Worm (Caenorhabditis elegans) whole organism, late embryonic: Measurements from ENCODE around the gene F53F8.5.

Experiments used
- K02D7.2 ChIP-seq: sonication (generic microtip); optimal IDR thresholded peaks from 2 replicates; lab custom pipeline; 2017; ENCODE audit warnings: mild to moderate bottlenecking, missing genetic modification characterization, missing compliant biosample characterization
- K09A11.1 ChIP-seq: sonication (generic microtip); optimal IDR thresholded peaks from 2 replicates; lab custom pipeline; 2017; ENCODE audit warnings: antibody characterized with exemption, mild to moderate bottlenecking, missing genetic modification characterization, missing compliant biosample characterization; ENCODE audit not compliant: insufficient read depth
- T23F11.4 ChIP-seq: fragments of 200-800 bp; sonication (Bioruptor generic); optimal IDR thresholded peaks from 2 replicates; lab custom pipeline; 2018; ENCODE audit warnings: mild to moderate bottlenecking, missing genetic modification characterization, missing compliant biosample characterization
- Y22D7AL.16 ChIP-seq: sonication (generic microtip); optimal IDR thresholded peaks from 2 replicates; lab custom pipeline; 2016; ENCODE audit warnings: missing genetic modification characterization, missing compliant biosample characterization
- ahr-1 ChIP-seq: sonication (generic microtip); optimal IDR thresholded peaks from 2 replicates; lab custom pipeline; 2016; ENCODE audit warnings: missing genetic modification characterization, missing compliant biosample characterization
- ceh-14 ChIP-seq: sonication (generic microtip); optimal IDR thresholded peaks from 2 replicates; lab custom pipeline; 2016; ENCODE audit warnings: missing genotype, missing genetic modification characterization, missing compliant biosample characterization
- ceh-19 ChIP-seq: fragments of 200-800 bp; sonication (Bioruptor generic); optimal IDR thresholded peaks from 2 replicates; lab custom pipeline; 2018; ENCODE audit warnings: mild to moderate bottlenecking, missing genetic modification characterization, missing compliant biosample characterization
- ceh-22 ChIP-seq: sonication (generic microtip); optimal IDR thresholded peaks from 2 replicates; lab custom pipeline; 2017; ENCODE audit warnings: missing biosample characterization, missing genetic modification characterization
- ceh-31 ChIP-seq: sonication (generic microtip); optimal IDR thresholded peaks from 2 replicates; lab custom pipeline; 2016; ENCODE audit warnings: missing genetic modification characterization, missing compliant biosample characterization
- ceh-45 ChIP-seq: fragments of 200-800 bp; sonication (Bioruptor generic); IDR thresholded peaks from 2 replicates; pipeline ENCODE4 v1.3.6; 2022; ENCODE audit warnings: missing genetic modification reagents, missing genetic modification characterization, missing compliant biosample characterization
- ceh-9 ChIP-seq: sonication (generic microtip); optimal IDR thresholded peaks from 2 replicates; lab custom pipeline; 2016; ENCODE audit warnings: mild to moderate bottlenecking, missing genetic modification characterization, inconsistent platforms, missing compliant biosample characterization
- dve-1 ChIP-seq: sonication (generic microtip); optimal IDR thresholded peaks from 2 replicates; lab custom pipeline; 2017; ENCODE audit warnings: antibody characterized with exemption, mild to moderate bottlenecking, missing genetic modification characterization, missing compliant biosample characterization
- fkh-6 ChIP-seq: sonication (generic microtip); optimal IDR thresholded peaks from 2 replicates; lab custom pipeline; 2016; ENCODE audit warnings: missing genetic modification characterization, missing compliant biosample characterization
- gmeb-2 ChIP-seq: sonication (generic microtip); optimal IDR thresholded peaks from 2 replicates; lab custom pipeline; 2016; ENCODE audit warnings: missing genetic modification characterization, inconsistent platforms, missing compliant biosample characterization
- hlh-13 ChIP-seq: fragments of 200-800 bp; sonication (Bioruptor generic); optimal IDR thresholded peaks from 2 replicates; lab custom pipeline; 2018; ENCODE audit warnings: mild to moderate bottlenecking, missing genetic modification characterization, missing compliant biosample characterization
- hlh-30 ChIP-seq: sonication (generic microtip); optimal IDR thresholded peaks from 2 replicates; lab custom pipeline; 2017; ENCODE audit warnings: antibody characterized with exemption, missing genetic modification characterization, missing compliant biosample characterization; ENCODE audit not compliant: insufficient read depth
- hlh-6 ChIP-seq: sonication (generic microtip); optimal IDR thresholded peaks from 2 replicates; lab custom pipeline; 2016; ENCODE audit warnings: missing genotype, missing genetic modification characterization, missing compliant biosample characterization
- hlh-8 ChIP-seq: sonication (generic microtip); optimal IDR thresholded peaks from 2 replicates; lab custom pipeline; 2016; ENCODE audit warnings: missing genotype, missing genetic modification characterization, missing compliant biosample characterization
- lin-11 ChIP-seq: fragments of 200-800 bp; sonication (Bioruptor generic); optimal IDR thresholded peaks from 2 replicates; lab custom pipeline; 2018; ENCODE audit warnings: mild to moderate bottlenecking, missing genetic modification characterization, missing compliant biosample characterization
- madf-2 ChIP-seq: sonication (generic microtip); optimal IDR thresholded peaks from 2 replicates; lab custom pipeline; 2017; ENCODE audit warnings: missing genetic modification characterization, missing compliant biosample characterization
- nhr-11 ChIP-seq: fragments of 150-350 bp; optimal IDR thresholded peaks from 2 replicates; lab custom pipeline; 2014; ENCODE audit warnings: missing biosample characterization, missing genetic modification characterization
- odd-2 ChIP-seq: sonication (generic microtip); optimal IDR thresholded peaks from 2 replicates; lab custom pipeline; 2017; ENCODE audit warnings: antibody characterized with exemption, mild to moderate bottlenecking, missing genetic modification characterization, missing compliant biosample characterization
- pag-3 ChIP-seq: sonication (generic microtip); optimal IDR thresholded peaks from 2 replicates; lab custom pipeline; 2016; ENCODE audit warnings: missing compliant biosample characterization, missing genetic modification characterization, borderline replicate concordance
- pat-9 ChIP-seq: fragments of 200-800 bp; sonication (Bioruptor generic); optimal IDR thresholded peaks from 2 replicates; lab custom pipeline; 2018; ENCODE audit warnings: mild to moderate bottlenecking, missing genetic modification characterization, moderate library complexity, missing compliant biosample characterization
- pha-4 ChIP-seq: fragments of 150-350 bp; optimal IDR thresholded peaks from 2 replicates; lab custom pipeline; 2018; ENCODE audit warnings: missing biosample characterization, missing genetic modification reagents, missing genetic modification characterization
- pqm-1 ChIP-seq: sonication (generic microtip); optimal IDR thresholded peaks from 2 replicates; lab custom pipeline; 2016; ENCODE audit warnings: missing genetic modification characterization, missing compliant biosample characterization
- pros-1 ChIP-seq: fragments of 150-350 bp; optimal IDR thresholded peaks from 2 replicates; lab custom pipeline; 2014; ENCODE audit warnings: missing biosample characterization, missing genetic modification reagents, missing genetic modification characterization
- ref-2 ChIP-seq: sonication (generic microtip); optimal IDR thresholded peaks from 2 replicates; lab custom pipeline; 2016; ENCODE audit warnings: missing genetic modification characterization, missing compliant biosample characterization
- syd-9 ChIP-seq: sonication (generic microtip); optimal IDR thresholded peaks from 2 replicates; lab custom pipeline; 2016; ENCODE audit warnings: mild to moderate bottlenecking, missing genetic modification characterization, moderate library complexity, missing compliant biosample characterization
- tbx-7 ChIP-seq: sonication (generic microtip); optimal IDR thresholded peaks from 2 replicates; lab custom pipeline; 2016; ENCODE audit warnings: missing genotype, missing genetic modification characterization, missing compliant biosample characterization
- ttx-3 ChIP-seq: sonication (generic microtip); optimal IDR thresholded peaks from 2 replicates; lab custom pipeline; 2016; ENCODE audit warnings: missing genetic modification reagents, missing genetic modification characterization, missing compliant biosample characterization
- unc-3 ChIP-seq, 2 experiments: fragments of 200-800 bp in 1 of 2; sonication (Bioruptor generic) in 1 of 2; sonication (generic microtip) in 1 of 2; conservative IDR thresholded peaks in 1 of 2; optimal IDR thresholded peaks in 1 of 2; 2 replicates each; pipeline versions ENCODE4 v1.3.6 to Lab custom; 2016 to 2022; ENCODE audit warnings: missing compliant biosample characterization in 2 of 2, missing genetic modification characterization in 2 of 2, missing genetic modification reagents in 1 of 2
- unc-42 ChIP-seq: sonication (generic microtip); optimal IDR thresholded peaks from 2 replicates; lab custom pipeline; 2016; ENCODE audit warnings: missing genotype, missing genetic modification characterization, missing compliant biosample characterization
- unc-86 ChIP-seq: sonication (generic microtip); optimal IDR thresholded peaks from 2 replicates; lab custom pipeline; 2016; ENCODE audit warnings: missing genetic modification characterization, missing compliant biosample characterization
- ztf-16 ChIP-seq: sonication (generic microtip); optimal IDR thresholded peaks from 2 replicates; lab custom pipeline; 2017; ENCODE audit warnings: missing genetic modification characterization, missing compliant biosample characterization

Gene F53F8.5

DNA sequence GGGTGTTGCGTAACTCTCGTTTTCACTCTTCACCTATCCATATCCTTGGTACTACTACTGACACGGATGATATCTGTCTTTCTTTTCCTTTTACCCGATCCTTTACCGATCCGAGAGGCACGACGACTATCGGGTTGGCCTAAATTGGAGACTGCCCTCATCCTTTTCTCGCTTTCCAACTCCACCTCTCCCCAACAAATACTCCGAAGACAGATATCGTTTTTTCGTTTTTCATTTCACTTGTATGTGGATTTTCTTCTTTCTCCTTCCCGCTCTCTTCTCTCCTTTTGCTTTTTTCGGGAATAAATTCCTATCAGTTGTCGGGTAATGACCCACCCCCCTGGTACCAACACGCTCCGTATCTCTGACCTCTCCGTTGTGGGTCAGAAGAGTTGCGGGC lies 38.9 kb downstream of the F53F8.5 start:
- TF ChIP-seq hlh-6 (tag; lab: Kevin White, UChicago) (no peak), Y22D7AL.16 (no peak), unc-42 (tag; lab: Kevin White, UChicago) (no peak), dve-1 (tag; lab: Kevin White, UChicago) (no peak), ceh-31 (tag; lab: Kevin White, UChicago) (no peak), pha-4 (no peak), nhr-11 (tag; lab: Kevin White, UChicago) (no peak), ahr-1 (no peak), tbx-7 (no peak), pat-9 (no peak)

DNA sequence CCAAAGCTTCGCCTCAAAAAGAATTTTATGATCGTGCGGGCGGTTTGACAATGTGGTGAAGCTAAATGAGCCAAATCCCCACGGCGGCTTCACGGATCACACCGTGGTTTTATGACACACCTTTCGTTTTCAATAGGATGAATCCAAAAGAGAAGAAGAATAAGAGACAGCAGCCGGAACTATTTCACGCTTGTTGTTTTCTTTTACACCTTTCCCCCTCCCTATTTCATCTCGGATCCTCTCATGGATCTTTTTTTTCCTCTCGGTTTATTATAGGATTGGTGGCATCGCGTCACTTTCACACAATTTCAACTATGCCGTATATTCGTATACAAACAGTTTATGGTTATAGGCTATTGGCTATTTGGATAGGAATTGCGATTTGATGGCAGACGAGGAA lies 40.1 kb downstream of the F53F8.5 start:
- TF ChIP-seq ceh-19 (GFP tag; lab: Kevin White, UChicago) = no peak
- TF ChIP-seq syd-9 (tag; lab: Kevin White, UChicago) = no peak
- no peak for TF ChIP-seq ceh-45 (GFP tag; lab: Robert Waterston, UW)
- no peak for TF ChIP-seq ceh-14
- TF ChIP-seq T23F11.4 (GFP tag; lab: Kevin White, UChicago) = no peak
- no peak for TF ChIP-seq unc-86 (tag; lab: Kevin White, UChicago)
- no peak for TF ChIP-seq ttx-3 (tag; lab: Kevin White, UChicago)
- no peak for TF ChIP-seq ref-2 (tag; lab: Kevin White, UChicago)
- no peak for TF ChIP-seq lin-11 (tag; lab: Kevin White, UChicago)
- no peak for TF ChIP-seq odd-2 (tag; lab: Kevin White, UChicago)
- no peak for TF ChIP-seq ztf-16 (tag; lab: Kevin White, UChicago)
- no peak for TF ChIP-seq ceh-9 (tag; lab: Kevin White, UChicago)
- TF ChIP-seq hlh-8 = no peak
- TF ChIP-seq nhr-11 (tag; lab: Kevin White, UChicago) = no peak
- TF ChIP-seq K09A11.1 (tag; lab: Kevin White, UChicago) = no peak

DNA sequence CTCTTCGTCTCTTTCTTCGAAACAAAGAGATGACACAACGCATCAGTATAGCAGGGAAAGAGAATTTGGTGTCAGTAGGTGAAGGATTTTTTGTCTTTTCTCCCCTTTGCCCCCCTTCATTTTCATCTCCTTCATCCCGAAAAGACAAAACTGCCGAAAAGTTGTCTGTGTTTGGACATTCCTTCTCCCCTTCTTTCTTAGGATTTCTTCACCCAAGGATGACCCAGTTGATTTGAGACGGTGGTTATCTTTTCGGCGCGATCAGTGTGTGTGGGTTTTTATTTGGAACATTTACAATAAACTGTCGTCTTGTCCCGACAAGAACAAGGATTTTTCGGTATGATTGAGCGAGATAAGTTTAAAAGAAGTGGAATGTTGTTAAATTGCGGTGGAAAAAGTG lies 41.4 kb downstream of the F53F8.5 start:
- TF ChIP-seq madf-2 (tag; lab: Kevin White, UChicago) (no peak), ceh-14 (no peak), pat-9 (no peak), ceh-22 (tag; lab: Kevin White, UChicago) (no peak), hlh-13 (GFP tag; lab: Kevin White, UChicago) (no peak), pag-3 (tag; lab: Kevin White, UChicago) (no peak), K02D7.2 (tag; lab: Kevin White, UChicago) (no peak), fkh-6 (tag; lab: Kevin White, UChicago) (no peak), pros-1 (tag; lab: Kevin White, UChicago) (no peak), tbx-7 (no peak), unc-3 (GFP tag; conservative IDR thresholded peaks at IDR 0.05; lab: Robert Waterston, UW) (no peak), unc-3 (tag; optimal IDR thresholded peaks at IDR 0.05; lab: Kevin White, UChicago) (no peak), pqm-1 (no peak), odd-2 (tag; lab: Kevin White, UChicago) (no peak), ref-2 (tag; lab: Kevin White, UChicago) (no peak), hlh-30 (tag; lab: Kevin White, UChicago) (no peak)
- TF ChIP-seq, all 69 proteins: peak for 0

DNA sequence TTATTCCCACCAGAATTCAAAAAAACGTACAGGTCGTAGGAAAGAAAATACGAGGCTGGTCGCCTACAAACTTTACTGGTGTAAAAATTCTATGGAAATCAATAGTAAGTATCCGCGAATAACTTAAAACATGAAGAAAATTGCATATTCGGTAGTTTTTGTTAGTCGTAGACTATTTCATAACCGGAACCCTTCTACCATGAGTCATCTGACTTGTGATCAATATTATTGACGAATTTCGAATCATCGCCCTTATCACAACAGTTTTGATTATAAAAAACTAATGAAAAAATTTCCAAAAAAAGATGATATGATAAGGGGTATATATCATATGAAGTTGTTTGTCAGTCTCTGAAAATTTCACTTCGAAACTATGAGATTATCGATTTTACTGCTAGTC lies 43.8 kb downstream of the F53F8.5 start, which contains the start of gene W01F3.2:
TSS of gene W01F3.2 (plus strand) at position 301 of the 400 bp plus-strand sequence.
- TF ChIP-seq ttx-3 (tag; lab: Kevin White, UChicago) (no peak), gmeb-2 (tag; lab: Kevin White, UChicago) (no peak)
